Fruit fly (Drosophila melanogaster) whole organism, embryonic: ENCODE data around the gene Gdh.

ENCODE experiments used
- ATbp ChIP-seq: fragments of 200-800 bp; sonication (Bioruptor generic); optimal IDR thresholded peaks from 2 replicates; lab custom pipeline; 2017; ENCODE audit warnings: missing biosample characterization, mild to moderate bottlenecking, missing genetic modification characterization, missing genetic modification reagents
- Ada2b ChIP-seq: fragments of 200-800 bp; sonication (Bioruptor generic); IDR thresholded peaks from 2 replicates; pipeline ENCODE4 v1.3.6; 2022; ENCODE audit warnings: missing biosample characterization, missing genetic modification characterization
- Atf6 ChIP-seq: fragments of 200-800 bp; sonication (Bioruptor generic); IDR thresholded peaks from 2 replicates; pipeline ENCODE4 v1.3.6; 2022; ENCODE audit warnings: missing biosample characterization, missing genetic modification characterization
- CG11247 ChIP-seq: fragments of 200-800 bp; sonication (Bioruptor generic); IDR thresholded peaks from 2 replicates; pipeline ENCODE4 v1.3.6; 2022; ENCODE audit warnings: missing biosample characterization, missing genetic modification characterization
- CG11398 ChIP-seq: fragments of 200-800 bp; sonication (Bioruptor generic); optimal IDR thresholded peaks from 2 replicates; lab custom pipeline; 2016; ENCODE audit warnings: missing biosample characterization, missing genetic modification characterization
- CG12942 ChIP-seq: fragments of 200-800 bp; sonication (Bioruptor generic); optimal IDR thresholded peaks from 3 replicates; lab custom pipeline; 2016; ENCODE audit warnings: missing biosample characterization, missing genetic modification characterization
- CG13424 ChIP-seq: fragments of 200-800 bp; sonication (Bioruptor generic); optimal IDR thresholded peaks from 2 replicates; lab custom pipeline; 2019; ENCODE audit warnings: missing biosample characterization, mild to moderate bottlenecking, missing genetic modification characterization, moderate library complexity
- CG14667 ChIP-seq: fragments of 200-800 bp; sonication (Bioruptor generic); IDR thresholded peaks from 2 replicates; pipeline ENCODE4 v1.3.6; 2022; ENCODE audit warnings: missing biosample characterization, missing genetic modification characterization
- CG15269 ChIP-seq: fragments of 200-800 bp; sonication (Bioruptor generic); optimal IDR thresholded peaks from 2 replicates; lab custom pipeline; 2018; ENCODE audit warnings: missing biosample characterization, mild to moderate bottlenecking, missing genetic modification characterization, moderate library complexity
- CG15601 ChIP-seq: fragments of 200-800 bp; sonication (Bioruptor generic); optimal IDR thresholded peaks from 3 replicates; lab custom pipeline; 2019; ENCODE audit warnings: missing biosample characterization, mild to moderate bottlenecking, missing genetic modification characterization, moderate library complexity
- CG1603 ChIP-seq: fragments of 200-800 bp; sonication (Bioruptor generic); optimal IDR thresholded peaks from 2 replicates; lab custom pipeline; 2019; ENCODE audit warnings: missing biosample characterization, mild to moderate bottlenecking, missing genetic modification characterization, moderate library complexity
- CG1647 ChIP-seq: fragments of 200-800 bp; sonication (Bioruptor generic); optimal IDR thresholded peaks from 3 replicates; lab custom pipeline; 2016; ENCODE audit warnings: missing biosample characterization, missing genetic modification characterization
- CG18011 ChIP-seq: fragments of 200-800 bp; sonication (Bioruptor generic); optimal IDR thresholded peaks from 2 replicates; lab custom pipeline; 2017; ENCODE audit warnings: missing biosample characterization, missing genetic modification characterization, mild to moderate bottlenecking, moderate library complexity, missing genotype
- CG1832 ChIP-seq: fragments of 200-800 bp; sonication (Bioruptor generic); optimal IDR thresholded peaks from 2 replicates; lab custom pipeline; 2017; ENCODE audit warnings: missing biosample characterization, mild to moderate bottlenecking, missing genetic modification characterization, inconsistent platforms
- CG31365 ChIP-seq: fragments of 200-800 bp; sonication (Bioruptor generic); optimal IDR thresholded peaks from 2 replicates; lab custom pipeline; 2018; ENCODE audit warnings: missing biosample characterization, mild to moderate bottlenecking, missing genetic modification characterization
- CG34376 ChIP-seq: fragments of 200-800 bp; sonication (Bioruptor generic); optimal IDR thresholded peaks from 2 replicates; lab custom pipeline; 2018; ENCODE audit warnings: missing biosample characterization, mild to moderate bottlenecking, missing genetic modification characterization
- CG4404 ChIP-seq: fragments of 200-800 bp; sonication (Bioruptor generic); IDR thresholded peaks from 2 replicates; pipeline ENCODE4 v1.3.6; 2022; ENCODE audit warnings: missing biosample characterization, missing genetic modification characterization
- CG7556 ChIP-seq: fragments of 200-800 bp; sonication (Bioruptor generic); optimal IDR thresholded peaks from 2 replicates; lab custom pipeline; 2017; ENCODE audit warnings: missing biosample characterization, mild to moderate bottlenecking, missing genetic modification characterization
- CG7839 ChIP-seq: fragments of 200-800 bp; sonication (Bioruptor generic); optimal IDR thresholded peaks from 3 replicates; lab custom pipeline; 2018; ENCODE audit warnings: missing biosample characterization, mild to moderate bottlenecking, missing genetic modification characterization, moderate library complexity
- CG7963 ChIP-seq: fragments of 200-800 bp; sonication (Bioruptor generic); IDR thresholded peaks from 3 replicates; pipeline ENCODE4 v1.3.6; 2022; ENCODE audit warnings: missing biosample characterization, missing genetic modification characterization; ENCODE audit not compliant: partially characterized antibody
- CG9215 ChIP-seq: fragments of 200-800 bp; sonication (Bioruptor generic); IDR thresholded peaks from 2 replicates; pipeline ENCODE4 v1.3.6; 2022; ENCODE audit warnings: missing biosample characterization, missing genetic modification characterization
- CG9876 ChIP-seq: fragments of 200-800 bp; sonication (Bioruptor generic); optimal IDR thresholded peaks from 2 replicates; lab custom pipeline; 2016; ENCODE audit warnings: missing biosample characterization, missing genetic modification characterization
- CkIIα-i1 ChIP-seq: fragments of 200-800 bp; sonication (Bioruptor generic); IDR thresholded peaks from 2 replicates; pipeline ENCODE4 v1.3.6; 2022; ENCODE audit warnings: missing biosample characterization, missing genetic modification characterization
- Doc2 ChIP-seq: fragments of 200-800 bp; sonication (Bioruptor generic); IDR thresholded peaks from 2 replicates; pipeline ENCODE4 v1.3.6; 2022; ENCODE audit warnings: missing biosample characterization, missing genetic modification characterization
- Eip74EF ChIP-seq, 2 experiments: fragments of 200-800 bp in 1 of 2; fragments of >200 bp in 1 of 2; sonication (Bioruptor generic) in 1 of 2; optimal IDR thresholded peaks; 2 replicates each; lab custom pipeline; 2017 to 2019; ENCODE audit warnings: missing biosample characterization in 2 of 2, missing genetic modification characterization in 2 of 2, mild to moderate bottlenecking in 1 of 2, moderate library complexity in 1 of 2
- Gug ChIP-seq: fragments of 200-800 bp; sonication (Bioruptor generic); IDR thresholded peaks from 4 replicates; pipeline ENCODE4 v1.3.6; 2022; ENCODE audit warnings: missing biosample characterization, missing genetic modification characterization
- HmgZ ChIP-seq: fragments of 200-800 bp; sonication (Bioruptor generic); optimal IDR thresholded peaks from 2 replicates; lab custom pipeline; 2018; ENCODE audit warnings: missing biosample characterization, mild to moderate bottlenecking, missing genetic modification characterization
- Hr39 ChIP-seq: fragments of >200 bp; optimal IDR thresholded peaks from 2 replicates; lab custom pipeline; 2017
- Lpt ChIP-seq: fragments of >200 bp; optimal IDR thresholded peaks from 2 replicates; lab custom pipeline; 2018; ENCODE audit warnings: missing biosample characterization, missing genetic modification characterization
- Meics ChIP-seq: fragments of 200-800 bp; sonication (Bioruptor generic); optimal IDR thresholded peaks from 2 replicates; lab custom pipeline; 2017; ENCODE audit warnings: missing biosample characterization, mild to moderate bottlenecking, missing genetic modification characterization
- Mes4 ChIP-seq: fragments of 200-800 bp; sonication (Bioruptor generic); optimal IDR thresholded peaks from 2 replicates; lab custom pipeline; 2016; ENCODE audit warnings: missing biosample characterization, missing genetic modification characterization
- Optix ChIP-seq: fragments of 200-800 bp; sonication (Bioruptor generic); IDR thresholded peaks from 3 replicates; pipeline ENCODE4 v1.3.6; 2022; ENCODE audit warnings: missing biosample characterization, missing genetic modification characterization
- Scr ChIP-seq: fragments of 200-800 bp; sonication (Bioruptor generic); IDR thresholded peaks from 2 replicates; pipeline ENCODE4 v1.3.6; 2022; ENCODE audit warnings: missing biosample characterization, missing genetic modification characterization; ENCODE audit not compliant: partially characterized antibody
- Sox100B ChIP-seq: fragments of 200-800 bp; sonication (Bioruptor generic); optimal IDR thresholded peaks from 3 replicates; lab custom pipeline; 2018; ENCODE audit warnings: missing biosample characterization, mild to moderate bottlenecking, missing genetic modification characterization
- ap ChIP-seq: fragments of 200-800 bp; sonication (Bioruptor generic); IDR thresholded peaks from 2 replicates; pipeline ENCODE4 v1.3.6; 2022; ENCODE audit warnings: missing biosample characterization, missing genetic modification characterization
- ase ChIP-seq: fragments of 200-800 bp; sonication (Bioruptor generic); IDR thresholded peaks from 3 replicates; pipeline ENCODE4 v1.3.6; 2022; ENCODE audit warnings: missing biosample characterization, missing genetic modification characterization
- crc ChIP-seq: fragments of 200-800 bp; sonication (Bioruptor generic); optimal IDR thresholded peaks from 2 replicates; lab custom pipeline; 2016; ENCODE audit warnings: missing biosample characterization, missing genetic modification characterization
- dan ChIP-seq: fragments of 200-800 bp; sonication (Bioruptor generic); IDR thresholded peaks from 2 replicates; pipeline ENCODE4 v1.3.6; 2022; ENCODE audit warnings: missing biosample characterization, missing genetic modification characterization
- lilli ChIP-seq: fragments of 200-800 bp; sonication (Bioruptor generic); optimal IDR thresholded peaks from 3 replicates; lab custom pipeline; 2016; ENCODE audit warnings: missing biosample characterization, missing genetic modification characterization
- luna ChIP-seq: fragments of 200-800 bp; sonication (Bioruptor generic); optimal IDR thresholded peaks from 2 replicates; lab custom pipeline; 2016; ENCODE audit warnings: missing biosample characterization, missing genetic modification characterization
- odd ChIP-seq: fragments of 200-800 bp; sonication (Bioruptor generic); optimal IDR thresholded peaks from 2 replicates; lab custom pipeline; 2017; ENCODE audit warnings: missing biosample characterization, mild to moderate bottlenecking, missing genetic modification characterization
- otp ChIP-seq: fragments of 200-800 bp; sonication (Bioruptor generic); IDR thresholded peaks from 3 replicates; pipeline ENCODE4, ENCODE4 v1.3.6; 2022; ENCODE audit warnings: missing biosample characterization, missing genetic modification characterization
- pita ChIP-seq: fragments of 200-800 bp; sonication (Bioruptor generic); optimal IDR thresholded peaks from 2 replicates; lab custom pipeline; 2017; ENCODE audit warnings: missing biosample characterization, mild to moderate bottlenecking, missing genetic modification characterization
- psq ChIP-seq: fragments of 200-800 bp; sonication (Bioruptor generic); optimal IDR thresholded peaks from 2 replicates; lab custom pipeline; 2017; ENCODE audit warnings: missing biosample characterization, missing genetic modification characterization
- ranshi ChIP-seq: fragments of 200-800 bp; sonication (Bioruptor generic); IDR thresholded peaks from 2 replicates; pipeline ENCODE4 v1.3.6; 2022; ENCODE audit warnings: missing biosample characterization, missing genetic modification characterization
- schlank ChIP-seq: fragments of 200-800 bp; sonication (Bioruptor generic); optimal IDR thresholded peaks from 2 replicates; lab custom pipeline; 2018; ENCODE audit warnings: missing biosample characterization, mild to moderate bottlenecking, missing genetic modification characterization
- shn ChIP-seq: fragments of 200-800 bp; sonication (Bioruptor generic); optimal IDR thresholded peaks from 3 replicates; lab custom pipeline; 2016; ENCODE audit warnings: missing biosample characterization, missing genetic modification characterization
- sob ChIP-seq: fragments of 200-800 bp; sonication (Bioruptor generic); IDR thresholded peaks from 2 replicates; pipeline ENCODE4 v1.3.6; 2022; ENCODE audit warnings: missing biosample characterization, missing genetic modification characterization
- tap ChIP-seq: fragments of 200-800 bp; optimal IDR thresholded peaks from 3 replicates; lab custom pipeline; 2019; ENCODE audit warnings: missing biosample characterization, mild to moderate bottlenecking, missing genetic modification characterization, moderate library complexity
- tna ChIP-seq: fragments of 200-800 bp; sonication (Bioruptor generic); IDR thresholded peaks from 2 replicates; pipeline ENCODE4 v1.3.6; 2022; ENCODE audit warnings: missing biosample characterization, missing genetic modification characterization; ENCODE audit not compliant: partially characterized antibody
- tup ChIP-seq: fragments of 200-800 bp; sonication (Bioruptor generic); optimal IDR thresholded peaks from 2 replicates; lab custom pipeline; 2016; ENCODE audit warnings: missing biosample characterization, mild to moderate bottlenecking, missing genetic modification characterization, moderate library complexity
- twi ChIP-seq: fragments of 200-800 bp; optimal IDR thresholded peaks from 2 replicates; lab custom pipeline; 2019; ENCODE audit warnings: missing biosample characterization, mild to moderate bottlenecking, missing genetic modification characterization, moderate library complexity

The Gdh gene

dm6 chr3R:23890886-23891285 lies 52.0 kb downstream of the Gdh start, which contains the start of gene TfIIA-S (continued):
- peak; percentile 60 for TF ChIP-seq CG34376 (GFP tag; lab: Kevin White, UChicago)
- TF ChIP-seq Optix (GFP tag; lab: Robert Waterston, UW), result no peak
- no peak for TF ChIP-seq Scr
- no peak for TF ChIP-seq tna
- peak; percentile 72 for TF ChIP-seq Meics (GFP tag; lab: Kevin White, UChicago)
- TF ChIP-seq CG12942 (GFP tag; lab: Kevin White, UChicago), result peak; percentile 78
- peak; percentile 84 for TF ChIP-seq CG11398 (GFP tag; lab: Kevin White, UChicago)
- TF ChIP-seq CG1647 (GFP tag; lab: Kevin White, UChicago), result peak; percentile 86
- TF ChIP-seq CG7556 (GFP tag; lab: Kevin White, UChicago), result peak; percentile 54
- TF ChIP-seq dan, result no peak
- no peak for TF ChIP-seq otp (GFP tag; lab: Robert Waterston, UW)
- TF ChIP-seq CG13424 (tag; lab: Kevin White, UChicago), result peak; percentile 56
- TF ChIP-seq Lpt (GFP tag; lab: Kevin White, UChicago), result no peak
- TF ChIP-seq CG7963 (GFP tag; lab: Robert Waterston, UW), result no peak
- TF ChIP-seq twi, result peak; percentile 3
- no peak for TF ChIP-seq tap (tag; lab: Kevin White, UChicago)
- no peak for TF ChIP-seq Sox100B (GFP tag; lab: Kevin White, UChicago)
- no peak for TF ChIP-seq pita (GFP tag; lab: Kevin White, UChicago)
- TF ChIP-seq CG4404 (GFP tag; lab: Robert Waterston, UW), result no peak
- TF ChIP-seq Gug (GFP tag; lab: Robert Waterston, UW), result peak; percentile 55; the same call in 2 of the 4 replicates
- peak; percentile 57 for TF ChIP-seq CG7839 (tag; lab: Kevin White, UChicago)
- TF ChIP-seq sob (GFP tag; lab: Robert Waterston, UW), result no peak
- peak; percentile 26 for TF ChIP-seq CG31365 (tag; lab: Kevin White, UChicago)
- TF ChIP-seq tup (GFP tag; lab: Kevin White, UChicago), result peak; percentile 80
- no peak for TF ChIP-seq ranshi (GFP tag; lab: Robert Waterston, UW)
- TF ChIP-seq CG14667 (GFP tag; lab: Robert Waterston, UW), result no peak
- peak; percentile 95 for TF ChIP-seq HmgZ
- peak; percentile 65 for TF ChIP-seq Mes4 (GFP tag; lab: Kevin White, UChicago)
- no peak for TF ChIP-seq CkIIα-i1 (GFP tag; lab: Robert Waterston, UW)
- TF ChIP-seq CG9215, result no peak
- TF ChIP-seq CG18011 (GFP tag; lab: Kevin White, UChicago), result peak; percentile 37
- peak; percentile 94 for TF ChIP-seq CG1603 (tag; lab: Kevin White, UChicago)
- TF ChIP-seq schlank (tag; lab: Kevin White, UChicago), result peak; percentile 50
- no peak for TF ChIP-seq CG1832 (GFP tag; lab: Kevin White, UChicago)
- TF ChIP-seq CG9876 (GFP tag; lab: Kevin White, UChicago), result peak; percentile 80
- no peak for TF ChIP-seq odd (GFP tag; lab: Kevin White, UChicago)
- TF ChIP-seq ap (GFP tag; lab: Robert Waterston, UW), result no peak
- TF ChIP-seq ATbp (GFP tag; lab: Kevin White, UChicago), result peak; percentile 43
- peak; percentile 9 for TF ChIP-seq crc (GFP tag; lab: Kevin White, UChicago)
- TF ChIP-seq Atf6, result no peak
- no peak for TF ChIP-seq Ada2b (GFP tag; lab: Robert Waterston, UW)
- TF ChIP-seq ase, result no peak
- TF ChIP-seq shn (GFP tag; lab: Kevin White, UChicago), result peak; percentile 89
- no peak for TF ChIP-seq Eip74EF (GFP tag; optimal IDR thresholded peaks at IDR 0.05; lab: Kevin White, UChicago)
- TF ChIP-seq luna (GFP tag; lab: Kevin White, UChicago), result peak; percentile 71
- TF ChIP-seq lilli (GFP tag; lab: Kevin White, UChicago), result peak; percentile 89
- TF ChIP-seq psq (GFP tag; lab: Kevin White, UChicago), result peak; percentile 35
- no peak for TF ChIP-seq Doc2 (GFP tag; lab: Robert Waterston, UW)
- TF ChIP-seq Hr39 (lab: Kevin White, UChicago), result peak; percentile 17
- peak; percentile 61 for TF ChIP-seq CG15601 (tag; lab: Kevin White, UChicago)
- peak; percentile 31 for TF ChIP-seq CG15269 (tag; lab: Kevin White, UChicago)
- no peak for TF ChIP-seq CG11247 (GFP tag; lab: Robert Waterston, UW)
